In genomic region chrIII:4905405-4905804, ce11 we compare ENCODE assay signal across 5 worm cellular contexts.
TF ChIP-seq lines count a peak whose summit lies in the region.

F26F4.8 (minus strand) TSS chrIII:4905473.

TF ChIP-seq in whole organism, L1 larva, 84 proteins besides CTCF, POLR2A, EP300 and RAD21 (continued from another document and continues in another):
- TF ChIP-seq vab-15 (tag; optimal IDR thresholded peaks at IDR 0.05; lab: Kevin White, UChicago): no peak
- TF ChIP-seq xbp-1 (tag; optimal IDR thresholded peaks at IDR 0.05; lab: Kevin White, UChicago): no peak
- no peak for TF ChIP-seq pqm-1 (tag; optimal IDR thresholded peaks at IDR 0.05; lab: Kevin White, UChicago)
- TF ChIP-seq C34B4.2 (tag; optimal IDR thresholded peaks at IDR 0.05; lab: Kevin White, UChicago): no peak
- peak; percentile 88 for TF ChIP-seq irx-1 (tag; optimal IDR thresholded peaks at IDR 0.05; lab: Kevin White, UChicago)
- no peak for TF ChIP-seq mef-2 (tag; optimal IDR thresholded peaks at IDR 0.05; lab: Kevin White, UChicago)
- no peak for TF ChIP-seq mab-9 (GFP tag; IDR thresholded peaks at IDR 0.05; lab: Robert Waterston, UW)
- TF ChIP-seq aha-1 (tag; optimal IDR thresholded peaks at IDR 0.05; lab: Kevin White, UChicago): no peak
- no peak for TF ChIP-seq nhr-12 (tag; optimal IDR thresholded peaks at IDR 0.05; lab: Kevin White, UChicago)
- no peak for TF ChIP-seq zag-1 (tag; optimal IDR thresholded peaks at IDR 0.05; lab: Kevin White, UChicago)
- peak; percentile 61 for TF ChIP-seq egl-13 (tag; optimal IDR thresholded peaks at IDR 0.05; lab: Kevin White, UChicago)
- no peak for TF ChIP-seq unc-130 (tag; optimal IDR thresholded peaks at IDR 0.05; lab: Kevin White, UChicago)
- TF ChIP-seq ceh-88 (GFP tag; IDR thresholded peaks at IDR 0.05; lab: Robert Waterston, UW): no peak
- peak; percentile 26 for TF ChIP-seq snu-23 (GFP tag; optimal IDR thresholded peaks at IDR 0.05; lab: Kevin White, UChicago)
- no peak for TF ChIP-seq ztf-4 (tag; optimal IDR thresholded peaks at IDR 0.05; lab: Kevin White, UChicago)
- peak; percentile 70 for TF ChIP-seq tbx-2 (tag; optimal IDR thresholded peaks at IDR 0.05; lab: Kevin White, UChicago)
- TF ChIP-seq lin-14 (GFP tag; optimal IDR thresholded peaks at IDR 0.05; lab: Kevin White, UChicago): peak; percentile 64
- no peak for TF ChIP-seq mdl-1 (tag; optimal IDR thresholded peaks at IDR 0.05; lab: Kevin White, UChicago)
- peak; percentile 53 for TF ChIP-seq dsc-1 (tag; optimal IDR thresholded peaks at IDR 0.05; lab: Kevin White, UChicago)
- peak; percentile 69 for TF ChIP-seq pax-3 (tag; optimal IDR thresholded peaks at IDR 0.05; lab: Kevin White, UChicago)
- TF ChIP-seq C04F5.9 (tag; optimal IDR thresholded peaks at IDR 0.05; lab: Kevin White, UChicago): peak; percentile 59
- TF ChIP-seq nhr-20 (tag; optimal IDR thresholded peaks at IDR 0.05; lab: Kevin White, UChicago): peak; percentile 46
- peak; percentile 88 for TF ChIP-seq fkh-4 (tag; optimal IDR thresholded peaks at IDR 0.05; lab: Kevin White, UChicago; ENCODE audit: borderline replicate concordance)
- no peak for TF ChIP-seq fkh-10 (GFP tag; optimal IDR thresholded peaks at IDR 0.05; lab: Kevin White, UChicago)
- TF ChIP-seq aly-2 (tag; optimal IDR thresholded peaks at IDR 0.05; lab: Kevin White, UChicago): no peak
- peak; percentile 30 for TF ChIP-seq lin-15B (tag; optimal IDR thresholded peaks at IDR 0.05; lab: Kevin White, UChicago)
- TF ChIP-seq nhr-237 (tag; optimal IDR thresholded peaks at IDR 0.05; lab: Kevin White, UChicago): no peak

TF ChIP-seq in whole organism, L2 larva, 48 proteins besides CTCF, POLR2A, EP300 and RAD21 (continued from another document):
- TF ChIP-seq nhr-129 (tag; optimal IDR thresholded peaks at IDR 0.05; lab: Kevin White, UChicago) (peak; percentile 16), ztf-4 (tag; optimal IDR thresholded peaks at IDR 0.05; lab: Kevin White, UChicago) (no peak), fos-1 (tag; optimal IDR thresholded peaks at IDR 0.05; lab: Kevin White, UChicago) (peak; percentile 36), mdl-1 (tag; optimal IDR thresholded peaks at IDR 0.05; lab: Kevin White, UChicago) (no peak), sma-9 (GFP tag; optimal IDR thresholded peaks at IDR 0.05; lab: Kevin White, UChicago) (no peak), sma-9 (tag; optimal IDR thresholded peaks at IDR 0.05; lab: Kevin White, UChicago) (no peak), lin-11 (tag; optimal IDR thresholded peaks at IDR 0.05; lab: Kevin White, UChicago) (no peak)

TF ChIP-seq in whole organism, early embryonic, 17 proteins besides CTCF, POLR2A, EP300 and RAD21 (continued from another document):
- TF ChIP-seq tbx-11 (GFP tag; IDR thresholded peaks at IDR 0.05; lab: Robert Waterston, UW) (no peak), tra-4 (tag; optimal IDR thresholded peaks at IDR 0.05; lab: Kevin White, UChicago) (no peak), B0310.2 (tag; optimal IDR thresholded peaks at IDR 0.05; lab: Kevin White, UChicago) (no peak)
TF ChIP-seq in whole organism, early embryonic: peak in this region for 5.

TF ChIP-seq in whole organism, late embryonic, 69 proteins besides CTCF, POLR2A, EP300 and RAD21 (continued from another document and continues in another):
- TF ChIP-seq ceh-30 (tag; optimal IDR thresholded peaks at IDR 0.05; lab: Kevin White, UChicago) (no peak), T23F11.4 (GFP tag; optimal IDR thresholded peaks at IDR 0.05; lab: Kevin White, UChicago) (no peak), C38D4.7 (GFP tag; optimal IDR thresholded peaks at IDR 0.05; lab: Kevin White, UChicago) (no peak), rnt-1 (tag; optimal IDR thresholded peaks at IDR 0.05; lab: Kevin White, UChicago) (peak; percentile 46), lin-11 (tag; optimal IDR thresholded peaks at IDR 0.05; lab: Kevin White, UChicago) (no peak), ets-4 (tag; optimal IDR thresholded peaks at IDR 0.05; lab: Kevin White, UChicago) (peak; percentile 88), ceh-9 (tag; optimal IDR thresholded peaks at IDR 0.05; lab: Kevin White, UChicago) (no peak), fkh-10 (GFP tag; optimal IDR thresholded peaks at IDR 0.05; lab: Kevin White, UChicago) (no peak), ceh-48 (tag; optimal IDR thresholded peaks at IDR 0.05; lab: Kevin White, UChicago) (no peak), pha-4 (tag; optimal IDR thresholded peaks at IDR 0.05; lab: Kevin White, UChicago) (no peak), pag-3 (tag; optimal IDR thresholded peaks at IDR 0.05; lab: Kevin White, UChicago; ENCODE audit: borderline replicate concordance) (no peak), eyg-1 (tag; optimal IDR thresholded peaks at IDR 0.05; lab: Kevin White, UChicago) (peak; percentile 7), ceh-19 (GFP tag; optimal IDR thresholded peaks at IDR 0.05; lab: Kevin White, UChicago) (no peak), lim-6 (tag; optimal IDR thresholded peaks at IDR 0.05; lab: Kevin White, UChicago) (peak; percentile 43), npax-4 (tag; optimal IDR thresholded peaks at IDR 0.05; lab: Kevin White, UChicago) (no peak), ceh-34 (tag; optimal IDR thresholded peaks at IDR 0.05; lab: Kevin White, UChicago) (peak; percentile 15), madf-2 (tag; optimal IDR thresholded peaks at IDR 0.05; lab: Kevin White, UChicago) (no peak), ceh-45 (GFP tag; IDR thresholded peaks at IDR 0.05; lab: Robert Waterston, UW) (no peak), elt-4 (tag; optimal IDR thresholded peaks at IDR 0.05; lab: Kevin White, UChicago) (no peak), syd-9 (tag; optimal IDR thresholded peaks at IDR 0.05; lab: Kevin White, UChicago) (no peak), hlh-6 (tag; optimal IDR thresholded peaks at IDR 0.05; lab: Kevin White, UChicago) (no peak), hlh-15 (tag; optimal IDR thresholded peaks at IDR 0.05; lab: Kevin White, UChicago) (no peak), hlh-30 (tag; optimal IDR thresholded peaks at IDR 0.05; lab: Kevin White, UChicago; ENCODE audit: insufficient read depth) (no peak), odd-2 (tag; optimal IDR thresholded peaks at IDR 0.05; lab: Kevin White, UChicago) (no peak), sox-4 (tag; optimal IDR thresholded peaks at IDR 0.05; lab: Kevin White, UChicago) (no peak), ref-2 (tag; optimal IDR thresholded peaks at IDR 0.05; lab: Kevin White, UChicago) (peak; percentile 51), fkh-6 (tag; optimal IDR thresholded peaks at IDR 0.05; lab: Kevin White, UChicago) (peak; percentile 40), ceh-6 (GFP tag; optimal IDR thresholded peaks at IDR 0.05; lab: Kevin White, UChicago) (no peak), K02D7.2 (tag; optimal IDR thresholded peaks at IDR 0.05; lab: Kevin White, UChicago) (no peak), dve-1 (tag; optimal IDR thresholded peaks at IDR 0.05; lab: Kevin White, UChicago) (no peak), unc-3 (GFP tag; conservative IDR thresholded peaks at IDR 0.05; lab: Robert Waterston, UW) (no peak), unc-3 (tag; optimal IDR thresholded peaks at IDR 0.05; lab: Kevin White, UChicago) (no peak), unc-55 (GFP tag; optimal IDR thresholded peaks at IDR 0.05; lab: Kevin White, UChicago) (no peak), pat-9 (tag; optimal IDR thresholded peaks at IDR 0.05; lab: Kevin White, UChicago) (no peak), hlh-8 (tag; optimal IDR thresholded peaks at IDR 0.05; lab: Kevin White, UChicago) (peak; percentile 89), ceh-14 (tag; optimal IDR thresholded peaks at IDR 0.05; lab: Kevin White, UChicago) (peak; percentile 14), pha-2 (tag; optimal IDR thresholded peaks at IDR 0.05; lab: Kevin White, UChicago) (no peak), mec-3 (tag; optimal IDR thresholded peaks at IDR 0.05; lab: Kevin White, UChicago; ENCODE audit: borderline replicate concordance) (peak; percentile 79), unc-42 (tag; optimal IDR thresholded peaks at IDR 0.05; lab: Kevin White, UChicago) (peak; percentile 20), nhr-232 (tag; optimal IDR thresholded peaks at IDR 0.05; lab: Kevin White, UChicago) (no peak), tbx-7 (tag; optimal IDR thresholded peaks at IDR 0.05; lab: Kevin White, UChicago) (peak; percentile 85), nfya-1 (tag; optimal IDR thresholded peaks at IDR 0.05; lab: Kevin White, UChicago) (no peak), che-1 (tag; optimal IDR thresholded peaks at IDR 0.05; lab: Kevin White, UChicago) (no peak), F13H6.1 (tag; optimal IDR thresholded peaks at IDR 0.05; lab: Kevin White, UChicago) (peak; percentile 37), ahr-1 (tag; optimal IDR thresholded peaks at IDR 0.05; lab: Kevin White, UChicago) (peak; percentile 24), sox-2 (GFP tag; IDR thresholded peaks at IDR 0.05; lab: Robert Waterston, UW) (no peak), zip-5 (tag; optimal IDR thresholded peaks at IDR 0.05; lab: Kevin White, UChicago) (peak; percentile 75), ceh-2 (tag; optimal IDR thresholded peaks at IDR 0.05; lab: Kevin White, UChicago) (peak; percentile 93), ama-1 (optimal IDR thresholded peaks at IDR 0.05; lab: Kevin White, UChicago) (no peak), ztf-16 (tag; optimal IDR thresholded peaks at IDR 0.05; lab: Kevin White, UChicago) (peak; percentile 1), tbx-2 (tag; optimal IDR thresholded peaks at IDR 0.05; lab: Kevin White, UChicago) (peak; percentile 85), K09A11.1 (tag; optimal IDR thresholded peaks at IDR 0.05; lab: Kevin White, UChicago; ENCODE audit: insufficient read depth) (no peak)

TF ChIP-seq in whole organism, mixed stage, embryonic, 35 proteins besides CTCF, POLR2A, EP300 and RAD21 (continued from another document):
- TF ChIP-seq pha-4 (tag; optimal IDR thresholded peaks at IDR 0.05; lab: Kevin White, UChicago) (no peak), blmp-1 (tag; optimal IDR thresholded peaks at IDR 0.05; lab: Kevin White, UChicago) (no peak), nhr-76 (tag; optimal IDR thresholded peaks at IDR 0.05; lab: Kevin White, UChicago) (no peak), unc-62 (GFP tag; optimal IDR thresholded peaks at IDR 0.05; lab: Kevin White, UChicago) (no peak), ceh-43 (GFP tag; optimal IDR thresholded peaks at IDR 0.05; lab: Kevin White, UChicago) (peak; percentile 19), lin-32 (GFP tag; optimal IDR thresholded peaks at IDR 0.05; lab: Kevin White, UChicago) (peak; percentile 2), lsy-2 (tag; optimal IDR thresholded peaks at IDR 0.05; lab: Kevin White, UChicago) (no peak), sptf-1 (tag; optimal IDR thresholded peaks at IDR 0.05; lab: Kevin White, UChicago) (peak; percentile 26), ham-2 (GFP tag; optimal IDR thresholded peaks at IDR 0.05; lab: Kevin White, UChicago) (no peak), ceh-39 (tag; optimal IDR thresholded peaks at IDR 0.05; lab: Kevin White, UChicago) (no peak), tbx-8 (GFP tag; optimal IDR thresholded peaks at IDR 0.05; lab: Kevin White, UChicago) (no peak), mab-5 (tag; optimal IDR thresholded peaks at IDR 0.05; lab: Kevin White, UChicago) (no peak), M03D4.4 (tag; optimal IDR thresholded peaks at IDR 0.05; lab: Kevin White, UChicago) (no peak)
TF ChIP-seq in whole organism, mixed stage, embryonic: peak in this region for 8.
